Fruit fly (Drosophila melanogaster) whole organism, prepupa: ENCODE results near the gene CG6048.

Experiments
- Blimp-1 ChIP-seq: fragments of 200-800 bp; sonication (Bioruptor generic); optimal IDR thresholded peaks from 3 replicates; lab custom pipeline; 2017; ENCODE audit warnings: missing biosample characterization, missing genetic modification characterization, mild to moderate bottlenecking, moderate library complexity, missing genetic modification reagents
- CG10631 ChIP-seq: fragments of 200-800 bp; sonication (Bioruptor generic); optimal IDR thresholded peaks from 2 replicates; lab custom pipeline; 2016; ENCODE audit warnings: missing biosample characterization, missing genetic modification characterization
- CG10669 ChIP-seq: fragments of 200-800 bp; sonication (Bioruptor generic); optimal IDR thresholded peaks from 3 replicates; lab custom pipeline; 2018; ENCODE audit warnings: missing biosample characterization, mild to moderate bottlenecking, missing genetic modification characterization, moderate library complexity
- CG11294 ChIP-seq: fragments of 200-800 bp; sonication (Bioruptor generic); IDR thresholded peaks from 2 replicates; pipeline ENCODE4 v1.3.6; 2022; ENCODE audit warnings: missing biosample characterization, missing genetic modification characterization
- CG11762 ChIP-seq: fragments of 200-800 bp; sonication (Bioruptor generic); optimal IDR thresholded peaks from 3 replicates; lab custom pipeline; 2016; ENCODE audit warnings: missing biosample characterization, missing genetic modification characterization; ENCODE audit not compliant: insufficient read depth
- CG11902 ChIP-seq: fragments of 200-800 bp; sonication (Bioruptor generic); optimal IDR thresholded peaks from 3 replicates; lab custom pipeline; 2016; ENCODE audit warnings: missing biosample characterization, missing genetic modification characterization
- CG15336 ChIP-seq: fragments of 200-800 bp; sonication (Bioruptor generic); IDR thresholded peaks from 2 replicates; pipeline ENCODE4 v1.3.6; 2022; ENCODE audit warnings: missing biosample characterization, missing genetic modification characterization
- CG1621 ChIP-seq: fragments of 200-800 bp; sonication (Bioruptor generic); optimal IDR thresholded peaks from 3 replicates; lab custom pipeline; 2018; ENCODE audit warnings: missing biosample characterization, mild to moderate bottlenecking, missing genetic modification characterization
- CG16779 ChIP-seq: fragments of 200-800 bp; sonication (Bioruptor generic); optimal IDR thresholded peaks from 3 replicates; lab custom pipeline; 2017; ENCODE audit warnings: missing biosample characterization, mild to moderate bottlenecking, missing genetic modification characterization
- CG3032 ChIP-seq: fragments of 200-800 bp; optimal IDR thresholded peaks from 2 replicates; lab custom pipeline; 2019; ENCODE audit warnings: missing biosample characterization, mild to moderate bottlenecking, missing genetic modification characterization, moderate library complexity
- CG32006 ChIP-seq: fragments of 200-800 bp; sonication (Bioruptor generic); optimal IDR thresholded peaks from 3 replicates; lab custom pipeline; 2017; ENCODE audit warnings: missing biosample characterization, mild to moderate bottlenecking, missing genetic modification characterization
- CG34406 ChIP-seq: fragments of 200-800 bp; sonication (Bioruptor generic); optimal IDR thresholded peaks from 3 replicates; lab custom pipeline; 2016; ENCODE audit warnings: missing biosample characterization, missing genetic modification characterization
- CG4318 ChIP-seq: fragments of 200-800 bp; sonication (Bioruptor generic); optimal IDR thresholded peaks from 3 replicates; lab custom pipeline; 2017; ENCODE audit warnings: missing biosample characterization, mild to moderate bottlenecking, missing genetic modification characterization
- CG6163 ChIP-seq: fragments of 200-800 bp; sonication (Bioruptor generic); IDR thresholded peaks from 3 replicates; pipeline ENCODE4 v1.3.6; 2022; ENCODE audit warnings: missing biosample characterization, missing genetic modification characterization
- CG6276 ChIP-seq: fragments of 200-800 bp; sonication (Bioruptor generic); optimal IDR thresholded peaks from 2 replicates; lab custom pipeline; 2017; ENCODE audit warnings: missing biosample characterization, mild to moderate bottlenecking, missing genetic modification characterization
- CG6808 ChIP-seq: fragments of 200-800 bp; sonication (Bioruptor generic); optimal IDR thresholded peaks from 3 replicates; lab custom pipeline; 2017; ENCODE audit warnings: missing biosample characterization, missing genetic modification characterization, mild to moderate bottlenecking, moderate library complexity, missing genetic modification reagents
- CG6854 ChIP-seq: fragments of 200-800 bp; sonication (Bioruptor generic); optimal IDR thresholded peaks from 2 replicates; lab custom pipeline; 2017; ENCODE audit warnings: missing biosample characterization, mild to moderate bottlenecking, missing genetic modification characterization
- CG7368 ChIP-seq: fragments of 200-800 bp; sonication (Bioruptor generic); optimal IDR thresholded peaks from 3 replicates; lab custom pipeline; 2016; ENCODE audit warnings: missing biosample characterization, missing genetic modification characterization
- CG8119 ChIP-seq: fragments of 200-800 bp; sonication (Bioruptor generic); IDR thresholded peaks from 3 replicates; pipeline ENCODE4 v1.3.6; 2022; ENCODE audit warnings: missing biosample characterization, missing genetic modification characterization
- CG8319 ChIP-seq: fragments of 200-800 bp; sonication (Bioruptor generic); optimal IDR thresholded peaks from 3 replicates; lab custom pipeline; 2016; ENCODE audit warnings: missing biosample characterization, missing genetic modification characterization
- CG9139 ChIP-seq: fragments of 200-800 bp; sonication (Bioruptor generic); optimal IDR thresholded peaks from 3 replicates; lab custom pipeline; 2017; ENCODE audit warnings: missing biosample characterization, mild to moderate bottlenecking, missing genetic modification characterization
- Eip75B ChIP-seq: fragments of 200-800 bp; sonication (Bioruptor generic); optimal IDR thresholded peaks from 3 replicates; lab custom pipeline; 2016; ENCODE audit warnings: missing biosample characterization, missing genetic modification characterization
- Eip78C ChIP-seq: fragments of 200-800 bp; sonication (Bioruptor generic); peaks from one replicate; lab custom pipeline; 2016; ENCODE audit warnings: missing biosample characterization, missing genetic modification characterization
- Eip93F ChIP-seq: fragments of 200-800 bp; sonication (Bioruptor generic); optimal IDR thresholded peaks from 2 replicates; lab custom pipeline; 2016; ENCODE audit warnings: missing biosample characterization, mild to moderate bottlenecking, missing genetic modification characterization
- Ets21C ChIP-seq: fragments of 200-800 bp; sonication (Bioruptor generic); optimal IDR thresholded peaks from 3 replicates; lab custom pipeline; 2016; ENCODE audit warnings: missing biosample characterization, missing genetic modification characterization
- Ets96B ChIP-seq: fragments of 200-800 bp; optimal IDR thresholded peaks from 2 replicates; lab custom pipeline; 2019; ENCODE audit warnings: missing biosample characterization, mild to moderate bottlenecking, missing genetic modification characterization, moderate library complexity
- Gug ChIP-seq: fragments of 200-800 bp; sonication (Bioruptor generic); IDR thresholded peaks from 2 replicates; pipeline ENCODE4 v1.3.6; 2022; ENCODE audit warnings: missing biosample characterization, missing genetic modification characterization
- Hr39 ChIP-seq: fragments of 200-800 bp; sonication (Bioruptor generic); optimal IDR thresholded peaks from 2 replicates; lab custom pipeline; 2016; ENCODE audit warnings: missing biosample characterization, missing genetic modification characterization
- Hr4 ChIP-seq: fragments of 200-800 bp; sonication (Bioruptor generic); optimal IDR thresholded peaks from 3 replicates; lab custom pipeline; 2016; ENCODE audit warnings: missing biosample characterization, missing genetic modification characterization
- Met ChIP-seq: fragments of 200-800 bp; sonication (Bioruptor generic); optimal IDR thresholded peaks from 3 replicates; lab custom pipeline; 2016; ENCODE audit warnings: missing biosample characterization, missing genetic modification characterization
- Smox ChIP-seq: fragments of 200-800 bp; sonication (Bioruptor generic); optimal IDR thresholded peaks from 3 replicates; lab custom pipeline; 2016; ENCODE audit warnings: missing biosample characterization, missing genetic modification characterization
- Sox14 ChIP-seq: fragments of 200-800 bp; sonication (Bioruptor generic); optimal IDR thresholded peaks from 3 replicates; lab custom pipeline; 2016; ENCODE audit warnings: missing biosample characterization, missing genetic modification characterization
- Sox15 ChIP-seq: fragments of 200-800 bp; sonication (Bioruptor generic); optimal IDR thresholded peaks from 3 replicates; lab custom pipeline; 2016; ENCODE audit warnings: missing biosample characterization, missing genetic modification characterization
- achi ChIP-seq: fragments of 200-800 bp; sonication (Bioruptor generic); optimal IDR thresholded peaks from 3 replicates; lab custom pipeline; 2016; ENCODE audit warnings: missing biosample characterization, missing genetic modification characterization
- acj6 ChIP-seq: fragments of 200-800 bp; sonication (Bioruptor generic); optimal IDR thresholded peaks from 3 replicates; lab custom pipeline; 2016; ENCODE audit warnings: missing biosample characterization, missing genetic modification characterization
- cyc ChIP-seq: fragments of 200-800 bp; sonication (Bioruptor generic); optimal IDR thresholded peaks from 3 replicates; lab custom pipeline; 2016; ENCODE audit warnings: missing biosample characterization, missing genetic modification characterization
- dac ChIP-seq: fragments of 200-800 bp; sonication (Bioruptor generic); optimal IDR thresholded peaks from 2 replicates; lab custom pipeline; 2017; ENCODE audit warnings: missing biosample characterization, mild to moderate bottlenecking, missing genetic modification characterization
- dsx ChIP-seq: fragments of 200-800 bp; optimal IDR thresholded peaks from 3 replicates; lab custom pipeline; 2019; ENCODE audit warnings: missing biosample characterization, mild to moderate bottlenecking, missing genetic modification characterization, moderate library complexity; ENCODE audit not compliant: poor library complexity, severe bottlenecking
- eg ChIP-seq: fragments of 200-800 bp; sonication (Bioruptor generic); IDR thresholded peaks from 3 replicates; pipeline ENCODE4 v1.3.6; 2022; ENCODE audit warnings: missing biosample characterization, missing genetic modification characterization
- esn ChIP-seq: fragments of 200-800 bp; sonication (Bioruptor generic); optimal IDR thresholded peaks from 2 replicates; lab custom pipeline; 2016; ENCODE audit warnings: missing biosample characterization, mild to moderate bottlenecking, missing genetic modification characterization, moderate library complexity
- fd59A ChIP-seq: fragments of 200-800 bp; sonication (Bioruptor generic); optimal IDR thresholded peaks from 2 replicates; lab custom pipeline; 2017; ENCODE audit warnings: missing biosample characterization, mild to moderate bottlenecking, missing genetic modification characterization, missing genetic modification reagents
- fd85E ChIP-seq: fragments of 200-800 bp; sonication (Bioruptor generic); optimal IDR thresholded peaks from 3 replicates; lab custom pipeline; 2016; ENCODE audit warnings: missing biosample characterization, missing genetic modification characterization
- pdm3 ChIP-seq: fragments of 200-800 bp; sonication (Bioruptor generic); optimal IDR thresholded peaks from 3 replicates; lab custom pipeline; 2016; ENCODE audit warnings: missing biosample characterization, missing genetic modification characterization
- salr ChIP-seq, 2 experiments: fragments of 200-800 bp; sonication (Bioruptor generic); optimal IDR thresholded peaks; 3 replicates each; lab custom pipeline; 2016 to 2018; ENCODE audit warnings: missing biosample characterization in 2 of 2, missing genetic modification characterization in 2 of 2, mild to moderate bottlenecking in 1 of 2
- spab ChIP-seq: fragments of 200-800 bp; sonication (Bioruptor generic); optimal IDR thresholded peaks from 2 replicates; lab custom pipeline; 2017; ENCODE audit warnings: missing biosample characterization, mild to moderate bottlenecking, missing genetic modification characterization, missing genetic modification reagents
- ss ChIP-seq, 2 experiments: fragments of 200-800 bp; sonication (Bioruptor generic); optimal IDR thresholded peaks; 2 replicates in 1 of 2; 3 replicates in 1 of 2; lab custom pipeline; 2017 to 2018; ENCODE audit warnings: mild to moderate bottlenecking in 2 of 2, missing biosample characterization in 2 of 2, missing genetic modification characterization in 2 of 2, moderate library complexity in 1 of 2
- svp ChIP-seq: fragments of 200-800 bp; sonication (Bioruptor generic); peaks from one replicate; lab custom pipeline; 2016; ENCODE audit warnings: missing biosample characterization, missing genetic modification characterization

CG6048 gene

DNA sequence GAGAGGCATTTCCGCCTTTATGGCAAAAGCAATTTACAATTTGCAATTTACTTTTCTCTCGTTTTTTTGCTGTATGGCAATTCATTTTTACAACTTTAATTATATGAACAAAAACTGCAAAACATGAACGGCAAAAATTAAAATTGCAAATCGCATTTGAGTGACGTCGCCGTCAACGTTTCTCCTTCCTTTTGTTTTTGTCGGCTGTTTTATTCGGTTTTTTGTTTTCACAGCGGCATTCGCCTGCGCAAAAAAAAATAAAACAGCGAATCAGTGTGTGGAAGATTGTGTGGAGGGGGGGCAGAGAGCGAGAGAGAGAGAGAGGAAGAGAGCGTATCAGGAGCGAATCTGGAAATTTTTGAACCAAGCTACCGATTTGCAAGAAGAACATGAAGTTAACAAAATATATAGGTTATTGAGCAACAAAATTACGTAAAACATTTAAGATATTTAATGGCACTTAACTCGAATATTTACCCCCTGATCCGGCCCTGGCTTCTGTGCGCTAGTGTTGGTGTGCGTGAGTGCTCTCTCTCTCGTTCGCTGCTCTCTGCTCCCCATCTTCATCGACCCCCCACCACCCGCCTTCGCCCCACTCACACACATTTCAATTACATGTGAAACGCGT is 33.8 kb upstream of the CG6048 start (continued):
- TF ChIP-seq Hr4 (peak; percentile 100), CG11294 (peak; percentile 99), Gug (GFP tag; lab: Robert Waterston, UW) (peak; percentile 99), CG10669 (peak; percentile 99), esn (GFP tag; lab: Kevin White, UChicago) (peak; percentile 100), CG8119 (GFP tag; lab: Robert Waterston, UW) (peak; percentile 99), Sox14 (GFP tag; lab: Kevin White, UChicago) (peak; percentile 100), Hr39 (peak; percentile 99), CG16779 (tag; lab: Kevin White, UChicago) (peak; percentile 99), Ets96B (tag; lab: Kevin White, UChicago) (peak; percentile 99), fd85E (GFP tag; lab: Kevin White, UChicago) (peak; percentile 98), CG6854 (GFP tag; lab: Kevin White, UChicago) (peak; percentile 99), CG3032 (peak; percentile 99), eg (peak; percentile 100), CG6163 (GFP tag; lab: Robert Waterston, UW) (peak; percentile 100), CG6276 (GFP tag; lab: Kevin White, UChicago) (peak; percentile 99), Ets21C (GFP tag; lab: Kevin White, UChicago) (peak; percentile 99), CG10631 (GFP tag; lab: Kevin White, UChicago) (peak; percentile 99), CG8319 (GFP tag; lab: Kevin White, UChicago) (peak; percentile 99), Blimp-1 (peak; percentile 96), CG1621 (peak; percentile 99), dsx (peak; percentile 98), spab (GFP tag; lab: Kevin White, UChicago) (peak; percentile 99), dac (GFP tag; lab: Kevin White, UChicago) (peak; percentile 99), CG11902 (GFP tag; lab: Kevin White, UChicago) (peak; percentile 100), CG9139 (peak; percentile 99), CG34406 (peak; percentile 99), achi (GFP tag; lab: Kevin White, UChicago) (peak; percentile 99), Sox15 (GFP tag; lab: Kevin White, UChicago) (peak; percentile 99), Smox (GFP tag; lab: Kevin White, UChicago) (peak; percentile 99), CG11762 (GFP tag; lab: Kevin White, UChicago) (peak; percentile 99), acj6 (GFP tag; lab: Kevin White, UChicago) (peak; percentile 100)

DNA sequence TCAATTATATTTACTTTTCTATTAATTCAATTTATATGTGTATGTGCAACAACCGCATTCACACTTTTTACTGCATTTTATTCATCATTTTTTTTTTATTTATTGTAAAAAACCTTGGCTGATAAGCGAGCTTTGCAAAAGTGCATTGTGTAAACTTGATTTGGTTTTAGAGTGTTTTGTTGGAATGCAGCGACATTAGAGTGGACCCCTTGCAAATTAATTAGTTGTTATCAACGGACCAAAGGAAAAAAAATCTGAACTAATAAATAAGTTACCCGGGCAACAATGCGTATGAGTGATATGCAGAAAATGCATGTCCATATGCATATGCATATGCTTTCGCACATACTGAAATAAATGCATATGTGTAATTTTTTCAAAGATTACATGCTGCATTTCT is 31.4 kb upstream of the CG6048 start:
- TF ChIP-seq salr (GFP tag; optimal IDR thresholded peaks at IDR 0.05; lab: Kevin White, UChicago), result no peak
- no peak for TF ChIP-seq esn (GFP tag; lab: Kevin White, UChicago)
- TF ChIP-seq Eip78C (GFP tag; lab: Kevin White, UChicago), result no peak
- TF ChIP-seq Ets21C (GFP tag; lab: Kevin White, UChicago), result no peak
- no peak for TF ChIP-seq acj6 (GFP tag; lab: Kevin White, UChicago)
- no peak for TF ChIP-seq dsx
- no peak for TF ChIP-seq CG6854 (GFP tag; lab: Kevin White, UChicago)
- TF ChIP-seq CG32006 (GFP tag; lab: Kevin White, UChicago), result peak; percentile 1
- no peak for TF ChIP-seq cyc (GFP tag; lab: Kevin White, UChicago)
- TF ChIP-seq svp (GFP tag; lab: Kevin White, UChicago), result no peak
- 0 out of 3 replicates have a peak, but pooled peaks have one; percentile 19 for TF ChIP-seq CG6163 (GFP tag; lab: Robert Waterston, UW)
- TF ChIP-seq CG10669, result no peak
- TF ChIP-seq fd59A (GFP tag; lab: Kevin White, UChicago), result no peak
- TF ChIP-seq achi (GFP tag; lab: Kevin White, UChicago), result no peak
- no peak for TF ChIP-seq Eip93F (GFP tag; lab: Kevin White, UChicago)
- TF ChIP-seq Gug (GFP tag; lab: Robert Waterston, UW), result no peak
- TF ChIP-seq Met (GFP tag; lab: Kevin White, UChicago), result no peak
- peak; percentile 6 for TF ChIP-seq CG16779 (tag; lab: Kevin White, UChicago)
- TF ChIP-seq CG4318 (GFP tag; lab: Kevin White, UChicago), result no peak
- TF ChIP-seq CG9139, result no peak
- TF ChIP-seq CG6276 (GFP tag; lab: Kevin White, UChicago), result peak; percentile 55
- TF ChIP-seq eg, result peak; percentile 57; the same call in 2 of the 3 replicates
- no peak for TF ChIP-seq CG7368 (GFP tag; lab: Kevin White, UChicago)
- no peak for TF ChIP-seq pdm3 (GFP tag; lab: Kevin White, UChicago)
- TF ChIP-seq dac (GFP tag; lab: Kevin White, UChicago), result no peak
- TF ChIP-seq CG15336, result peak; percentile 49; the same call in 1 of the 2 replicates
- no peak for TF ChIP-seq Eip75B (GFP tag; lab: Kevin White, UChicago)
- TF ChIP-seq CG6808 (GFP tag; lab: Kevin White, UChicago), result no peak
- no peak for TF ChIP-seq CG11762 (GFP tag; lab: Kevin White, UChicago)
- no peak for TF ChIP-seq CG11902 (GFP tag; lab: Kevin White, UChicago)
- no peak for TF ChIP-seq CG8319 (GFP tag; lab: Kevin White, UChicago)
- TF ChIP-seq CG3032, result no peak
- no peak for TF ChIP-seq ss (GFP tag; optimal IDR thresholded peaks at IDR 0.05; lab: Kevin White, UChicago)
